Worm (Caenorhabditis elegans) whole organism, late embryonic: ENCODE measurements around the gene VY10G11R.1.

ENCODE experiments used
- ama-1 ChIP-seq: fragments of 150-350 bp; optimal IDR thresholded peaks from 2 replicates; lab custom pipeline; 2014
- ets-4 ChIP-seq: sonication (generic microtip); optimal IDR thresholded peaks from 2 replicates; lab custom pipeline; 2016; ENCODE audit warnings: missing genetic modification characterization, missing compliant biosample characterization
- hlh-15 ChIP-seq: sonication (generic microtip); optimal IDR thresholded peaks from 2 replicates; lab custom pipeline; 2016; ENCODE audit warnings: missing genetic modification characterization, missing compliant biosample characterization
- unc-86 ChIP-seq: sonication (generic microtip); optimal IDR thresholded peaks from 2 replicates; lab custom pipeline; 2016; ENCODE audit warnings: missing genetic modification characterization, missing compliant biosample characterization

DNA sequence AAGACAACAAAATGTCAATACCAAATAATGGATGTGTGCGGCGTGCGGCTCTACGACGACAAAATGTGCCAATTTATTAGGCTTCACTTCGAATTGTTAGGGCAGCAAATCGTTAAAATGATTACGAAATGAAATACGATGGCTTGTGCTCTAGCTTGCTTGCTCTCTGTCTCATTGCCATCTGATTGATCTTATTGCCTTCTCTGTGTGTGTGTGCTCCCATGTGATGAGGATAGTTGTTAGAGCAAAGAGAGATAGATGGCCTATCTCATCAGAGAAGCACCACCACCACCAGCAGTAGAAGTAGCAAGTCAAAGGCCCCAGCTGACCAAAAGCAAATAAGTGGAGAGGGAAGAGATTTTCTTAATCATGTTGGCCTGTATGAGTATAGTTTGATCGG is 25.7 kb upstream of the VY10G11R.1 start:
- TF ChIP-seq hlh-15 (tag; lab: Kevin White, UChicago) (no peak), ama-1 (lab: Kevin White, UChicago) (no peak), unc-86 (no peak), ets-4 (no peak)
